Worm (Caenorhabditis elegans) whole organism, young adult: ENCODE measurements around the gene irld-62.
"Not testable (repeated sequence)": the region's sequence is repeated elsewhere in the genome, so short reads cannot be mapped to it uniquely, and the experiment has no call there.

Experiments
- K11D2.4 ChIP-seq: fragments of 200-800 bp; sonication (Bioruptor generic); IDR thresholded peaks from 2 replicates; pipeline ENCODE4 v1.3.6; 2022; ENCODE audit warnings: missing genetic modification reagents, missing genetic modification characterization, missing compliant biosample characterization
- ZK185.1 ChIP-seq: sonication (generic microtip); optimal IDR thresholded peaks from 2 replicates; lab custom pipeline; 2016; ENCODE audit warnings: mild to moderate bottlenecking, missing genetic modification characterization, missing compliant biosample characterization; ENCODE audit not compliant: poor library complexity, severe bottlenecking
- ama-1 ChIP-seq, 3 experiments: fragments of 150-350 bp in 1 of 3; sonication (generic microtip) in 2 of 3; optimal IDR thresholded peaks; 2 replicates each; lab custom pipeline; 2014 to 2018; ENCODE audit warnings: missing biosample characterization in 2 of 3, missing genetic modification characterization in 2 of 3, missing genetic modification reagents in 2 of 3
- cebp-1 ChIP-seq, 2 experiments: fragments of 200-800 bp in 1 of 2; sonication (Bioruptor generic) in 1 of 2; sonication (generic microtip) in 1 of 2; IDR thresholded peaks in 1 of 2; optimal IDR thresholded peaks in 1 of 2; 2 replicates each; pipeline versions ENCODE4 v1.3.6 to Lab custom; 2017 to 2022; ENCODE audit warnings: missing compliant biosample characterization in 2 of 2, missing genetic modification characterization in 2 of 2, mild to moderate bottlenecking in 1 of 2, missing genetic modification reagents in 1 of 2, moderate library complexity in 1 of 2
- ceh-58 ChIP-seq: fragments of 200-800 bp; sonication (Bioruptor generic); IDR thresholded peaks from 2 replicates; pipeline ENCODE4 v1.3.6; 2022; ENCODE audit warnings: missing genetic modification characterization, missing compliant biosample characterization
- ceh-79 ChIP-seq: sonication (generic microtip); optimal IDR thresholded peaks from 2 replicates; lab custom pipeline; 2017; ENCODE audit warnings: mild to moderate bottlenecking, missing genetic modification characterization, missing compliant biosample characterization
- efl-1 ChIP-seq: fragments of 150-350 bp; optimal IDR thresholded peaks from 2 replicates; lab custom pipeline; 2014; ENCODE audit warnings: missing biosample characterization, missing genetic modification reagents, missing genetic modification characterization
- nfya-1 ChIP-seq: sonication (generic microtip); optimal IDR thresholded peaks from 2 replicates; lab custom pipeline; 2017; ENCODE audit warnings: antibody characterized with exemption, missing compliant biosample characterization, missing genetic modification characterization, borderline replicate concordance; ENCODE audit not compliant: insufficient read depth
- nhr-120 ChIP-seq: fragments of 200-800 bp; sonication (Bioruptor generic); IDR thresholded peaks from 2 replicates; pipeline ENCODE4 v1.3.6; 2022; ENCODE audit warnings: missing genetic modification characterization, missing compliant biosample characterization
- nhr-90 ChIP-seq: sonication (generic microtip); optimal IDR thresholded peaks from 2 replicates; lab custom pipeline; 2016; ENCODE audit warnings: missing genotype, mild to moderate bottlenecking, missing genetic modification characterization, missing compliant biosample characterization
- rpc-1 ChIP-seq, 2 experiments: fragments of 150-350 bp in 1 of 2; sonication (generic microtip) in 1 of 2; optimal IDR thresholded peaks; 2 replicates each; lab custom pipeline; 2014 to 2018; ENCODE audit warnings: missing biosample characterization in 1 of 2, missing genetic modification characterization in 1 of 2, missing genetic modification reagents in 1 of 2, missing genotype in 1 of 2
- sdz-38 ChIP-seq: sonication (generic microtip); optimal IDR thresholded peaks from 2 replicates; lab custom pipeline; 2016; ENCODE audit warnings: missing genotype, missing genetic modification characterization, missing compliant biosample characterization
- unc-62 ChIP-seq: fragments of 150-350 bp; optimal IDR thresholded peaks from 2 replicates; lab custom pipeline; 2014; ENCODE audit warnings: missing biosample characterization, missing genetic modification reagents, missing genetic modification characterization

ce11 chrV:15321912-15322311 is 11.0 kb downstream of the irld-62 start:
- not testable (repeated sequence) for TF ChIP-seq ceh-58 (GFP tag; lab: Robert Waterston, UW); sdz-38; unc-62; ceh-79 (tag; lab: Kevin White, UChicago); ama-1 (optimal IDR thresholded peaks at IDR 0.05; lab: Kevin White, UChicago); ama-1 (GFP tag; optimal IDR thresholded peaks at IDR 0.05; lab: Kevin White, UChicago); nhr-120 (GFP tag; lab: Robert Waterston, UW); cebp-1 (GFP tag; IDR thresholded peaks at IDR 0.05; lab: Robert Waterston, UW); cebp-1 (tag; optimal IDR thresholded peaks at IDR 0.05; lab: Kevin White, UChicago); K11D2.4 (GFP tag; lab: Robert Waterston, UW); nfya-1 (tag; lab: Kevin White, UChicago); ZK185.1 (tag; lab: Kevin White, UChicago); efl-1; rpc-1 (optimal IDR thresholded peaks at IDR 0.05; lab: Kevin White, UChicago); rpc-1 (tag; optimal IDR thresholded peaks at IDR 0.05; lab: Kevin White, UChicago); nhr-90 (tag; lab: Kevin White, UChicago)
